Fruit fly (Drosophila melanogaster) whole organism, prepupa: ENCODE measurements around the gene CG14423.
A peak's percentile ranks its signal among the peaks of the same experiment; 100 is the strongest.

Experiments
- Blimp-1 ChIP-seq: fragments of 200-800 bp; sonication (Bioruptor generic); optimal IDR thresholded peaks from 3 replicates; lab custom pipeline; 2017; ENCODE audit warnings: missing biosample characterization, missing genetic modification characterization, mild to moderate bottlenecking, moderate library complexity, missing genetic modification reagents
- CG10669 ChIP-seq: fragments of 200-800 bp; sonication (Bioruptor generic); optimal IDR thresholded peaks from 3 replicates; lab custom pipeline; 2018; ENCODE audit warnings: missing biosample characterization, mild to moderate bottlenecking, missing genetic modification characterization, moderate library complexity
- CG11294 ChIP-seq: fragments of 200-800 bp; sonication (Bioruptor generic); IDR thresholded peaks from 2 replicates; pipeline ENCODE4 v1.3.6; 2022; ENCODE audit warnings: missing biosample characterization, missing genetic modification characterization
- CG11762 ChIP-seq: fragments of 200-800 bp; sonication (Bioruptor generic); optimal IDR thresholded peaks from 3 replicates; lab custom pipeline; 2016; ENCODE audit warnings: missing biosample characterization, missing genetic modification characterization; ENCODE audit not compliant: insufficient read depth
- CG11902 ChIP-seq: fragments of 200-800 bp; sonication (Bioruptor generic); optimal IDR thresholded peaks from 3 replicates; lab custom pipeline; 2016; ENCODE audit warnings: missing biosample characterization, missing genetic modification characterization
- CG15336 ChIP-seq: fragments of 200-800 bp; sonication (Bioruptor generic); IDR thresholded peaks from 2 replicates; pipeline ENCODE4 v1.3.6; 2022; ENCODE audit warnings: missing biosample characterization, missing genetic modification characterization
- CG1621 ChIP-seq: fragments of 200-800 bp; sonication (Bioruptor generic); optimal IDR thresholded peaks from 3 replicates; lab custom pipeline; 2018; ENCODE audit warnings: missing biosample characterization, mild to moderate bottlenecking, missing genetic modification characterization
- CG16779 ChIP-seq: fragments of 200-800 bp; sonication (Bioruptor generic); optimal IDR thresholded peaks from 3 replicates; lab custom pipeline; 2017; ENCODE audit warnings: missing biosample characterization, mild to moderate bottlenecking, missing genetic modification characterization
- CG3032 ChIP-seq: fragments of 200-800 bp; optimal IDR thresholded peaks from 2 replicates; lab custom pipeline; 2019; ENCODE audit warnings: missing biosample characterization, mild to moderate bottlenecking, missing genetic modification characterization, moderate library complexity
- CG34406 ChIP-seq: fragments of 200-800 bp; sonication (Bioruptor generic); optimal IDR thresholded peaks from 3 replicates; lab custom pipeline; 2016; ENCODE audit warnings: missing biosample characterization, missing genetic modification characterization
- CG3919 ChIP-seq: fragments of 200-800 bp; sonication (Bioruptor generic); optimal IDR thresholded peaks from 3 replicates; lab custom pipeline; 2016; ENCODE audit warnings: missing biosample characterization, missing genetic modification characterization
- CG4318 ChIP-seq: fragments of 200-800 bp; sonication (Bioruptor generic); optimal IDR thresholded peaks from 3 replicates; lab custom pipeline; 2017; ENCODE audit warnings: missing biosample characterization, mild to moderate bottlenecking, missing genetic modification characterization
- CG6163 ChIP-seq: fragments of 200-800 bp; sonication (Bioruptor generic); IDR thresholded peaks from 3 replicates; pipeline ENCODE4 v1.3.6; 2022; ENCODE audit warnings: missing biosample characterization, missing genetic modification characterization
- CG6276 ChIP-seq: fragments of 200-800 bp; sonication (Bioruptor generic); optimal IDR thresholded peaks from 2 replicates; lab custom pipeline; 2017; ENCODE audit warnings: missing biosample characterization, mild to moderate bottlenecking, missing genetic modification characterization
- CG6808 ChIP-seq: fragments of 200-800 bp; sonication (Bioruptor generic); optimal IDR thresholded peaks from 3 replicates; lab custom pipeline; 2017; ENCODE audit warnings: missing biosample characterization, missing genetic modification characterization, mild to moderate bottlenecking, moderate library complexity, missing genetic modification reagents
- CG6854 ChIP-seq: fragments of 200-800 bp; sonication (Bioruptor generic); optimal IDR thresholded peaks from 2 replicates; lab custom pipeline; 2017; ENCODE audit warnings: missing biosample characterization, mild to moderate bottlenecking, missing genetic modification characterization
- CG7368 ChIP-seq: fragments of 200-800 bp; sonication (Bioruptor generic); optimal IDR thresholded peaks from 3 replicates; lab custom pipeline; 2016; ENCODE audit warnings: missing biosample characterization, missing genetic modification characterization
- CG8119 ChIP-seq: fragments of 200-800 bp; sonication (Bioruptor generic); IDR thresholded peaks from 3 replicates; pipeline ENCODE4 v1.3.6; 2022; ENCODE audit warnings: missing biosample characterization, missing genetic modification characterization
- CG8319 ChIP-seq: fragments of 200-800 bp; sonication (Bioruptor generic); optimal IDR thresholded peaks from 3 replicates; lab custom pipeline; 2016; ENCODE audit warnings: missing biosample characterization, missing genetic modification characterization
- CG8632 ChIP-seq: fragments of 200-800 bp; sonication (Bioruptor generic); optimal IDR thresholded peaks from 3 replicates; lab custom pipeline; 2016; ENCODE audit warnings: missing biosample characterization, missing genetic modification characterization
- CG9139 ChIP-seq: fragments of 200-800 bp; sonication (Bioruptor generic); optimal IDR thresholded peaks from 3 replicates; lab custom pipeline; 2017; ENCODE audit warnings: missing biosample characterization, mild to moderate bottlenecking, missing genetic modification characterization
- Eip75B ChIP-seq: fragments of 200-800 bp; sonication (Bioruptor generic); optimal IDR thresholded peaks from 3 replicates; lab custom pipeline; 2016; ENCODE audit warnings: missing biosample characterization, missing genetic modification characterization
- Ets21C ChIP-seq: fragments of 200-800 bp; sonication (Bioruptor generic); optimal IDR thresholded peaks from 3 replicates; lab custom pipeline; 2016; ENCODE audit warnings: missing biosample characterization, missing genetic modification characterization
- Ets96B ChIP-seq: fragments of 200-800 bp; optimal IDR thresholded peaks from 2 replicates; lab custom pipeline; 2019; ENCODE audit warnings: missing biosample characterization, mild to moderate bottlenecking, missing genetic modification characterization, moderate library complexity
- Gug ChIP-seq: fragments of 200-800 bp; sonication (Bioruptor generic); IDR thresholded peaks from 2 replicates; pipeline ENCODE4 v1.3.6; 2022; ENCODE audit warnings: missing biosample characterization, missing genetic modification characterization
- Hr38 ChIP-seq: sonication (Bioruptor generic); optimal IDR thresholded peaks from 2 replicates; lab custom pipeline; 2016; ENCODE audit warnings: missing biosample characterization, missing genetic modification characterization
- Hr39 ChIP-seq: fragments of 200-800 bp; sonication (Bioruptor generic); optimal IDR thresholded peaks from 2 replicates; lab custom pipeline; 2016; ENCODE audit warnings: missing biosample characterization, missing genetic modification characterization
- Hr4 ChIP-seq: fragments of 200-800 bp; sonication (Bioruptor generic); optimal IDR thresholded peaks from 3 replicates; lab custom pipeline; 2016; ENCODE audit warnings: missing biosample characterization, missing genetic modification characterization
- Met ChIP-seq: fragments of 200-800 bp; sonication (Bioruptor generic); optimal IDR thresholded peaks from 3 replicates; lab custom pipeline; 2016; ENCODE audit warnings: missing biosample characterization, missing genetic modification characterization
- OdsH ChIP-seq: fragments of 200-800 bp; sonication (Bioruptor generic); optimal IDR thresholded peaks from 3 replicates; lab custom pipeline; 2016; ENCODE audit warnings: missing biosample characterization, missing genetic modification characterization
- Smox ChIP-seq: fragments of 200-800 bp; sonication (Bioruptor generic); optimal IDR thresholded peaks from 3 replicates; lab custom pipeline; 2016; ENCODE audit warnings: missing biosample characterization, missing genetic modification characterization
- Sox102F ChIP-seq: fragments of 200-800 bp; sonication (Bioruptor generic); optimal IDR thresholded peaks from 2 replicates; lab custom pipeline; 2016; ENCODE audit warnings: missing biosample characterization, mild to moderate bottlenecking, missing genetic modification characterization
- Sox14 ChIP-seq: fragments of 200-800 bp; sonication (Bioruptor generic); optimal IDR thresholded peaks from 3 replicates; lab custom pipeline; 2016; ENCODE audit warnings: missing biosample characterization, missing genetic modification characterization
- Sox15 ChIP-seq: fragments of 200-800 bp; sonication (Bioruptor generic); optimal IDR thresholded peaks from 3 replicates; lab custom pipeline; 2016; ENCODE audit warnings: missing biosample characterization, missing genetic modification characterization
- acj6 ChIP-seq: fragments of 200-800 bp; sonication (Bioruptor generic); optimal IDR thresholded peaks from 3 replicates; lab custom pipeline; 2016; ENCODE audit warnings: missing biosample characterization, missing genetic modification characterization
- dac ChIP-seq: fragments of 200-800 bp; sonication (Bioruptor generic); optimal IDR thresholded peaks from 2 replicates; lab custom pipeline; 2017; ENCODE audit warnings: missing biosample characterization, mild to moderate bottlenecking, missing genetic modification characterization
- dsx ChIP-seq: fragments of 200-800 bp; optimal IDR thresholded peaks from 3 replicates; lab custom pipeline; 2019; ENCODE audit warnings: missing biosample characterization, mild to moderate bottlenecking, missing genetic modification characterization, moderate library complexity; ENCODE audit not compliant: poor library complexity, severe bottlenecking
- eg ChIP-seq: fragments of 200-800 bp; sonication (Bioruptor generic); IDR thresholded peaks from 3 replicates; pipeline ENCODE4 v1.3.6; 2022; ENCODE audit warnings: missing biosample characterization, missing genetic modification characterization
- esn ChIP-seq: fragments of 200-800 bp; sonication (Bioruptor generic); optimal IDR thresholded peaks from 2 replicates; lab custom pipeline; 2016; ENCODE audit warnings: missing biosample characterization, mild to moderate bottlenecking, missing genetic modification characterization, moderate library complexity
- fd59A ChIP-seq: fragments of 200-800 bp; sonication (Bioruptor generic); optimal IDR thresholded peaks from 2 replicates; lab custom pipeline; 2017; ENCODE audit warnings: missing biosample characterization, mild to moderate bottlenecking, missing genetic modification characterization, missing genetic modification reagents
- fd85E ChIP-seq: fragments of 200-800 bp; sonication (Bioruptor generic); optimal IDR thresholded peaks from 3 replicates; lab custom pipeline; 2016; ENCODE audit warnings: missing biosample characterization, missing genetic modification characterization
- fkh ChIP-seq: fragments of 200-800 bp; sonication (Bioruptor generic); optimal IDR thresholded peaks from 3 replicates; lab custom pipeline; 2017; ENCODE audit warnings: missing biosample characterization, mild to moderate bottlenecking, missing genetic modification characterization, moderate library complexity
- lz ChIP-seq: fragments of 200-800 bp; sonication (Bioruptor generic); optimal IDR thresholded peaks from 3 replicates; lab custom pipeline; 2016; ENCODE audit warnings: missing biosample characterization, missing genetic modification characterization
- net ChIP-seq: fragments of 200-800 bp; sonication (Bioruptor generic); optimal IDR thresholded peaks from 3 replicates; lab custom pipeline; 2016; ENCODE audit warnings: missing biosample characterization, missing genetic modification characterization
- pdm3 ChIP-seq: fragments of 200-800 bp; sonication (Bioruptor generic); optimal IDR thresholded peaks from 3 replicates; lab custom pipeline; 2016; ENCODE audit warnings: missing biosample characterization, missing genetic modification characterization
- salr ChIP-seq, 2 experiments: fragments of 200-800 bp; sonication (Bioruptor generic); optimal IDR thresholded peaks; 3 replicates each; lab custom pipeline; 2016 to 2018; ENCODE audit warnings: missing biosample characterization in 2 of 2, missing genetic modification characterization in 2 of 2, mild to moderate bottlenecking in 1 of 2
- spab ChIP-seq: fragments of 200-800 bp; sonication (Bioruptor generic); optimal IDR thresholded peaks from 2 replicates; lab custom pipeline; 2017; ENCODE audit warnings: missing biosample characterization, mild to moderate bottlenecking, missing genetic modification characterization, missing genetic modification reagents
- ss ChIP-seq, 2 experiments: fragments of 200-800 bp; sonication (Bioruptor generic); optimal IDR thresholded peaks; 2 replicates in 1 of 2; 3 replicates in 1 of 2; lab custom pipeline; 2017 to 2018; ENCODE audit warnings: mild to moderate bottlenecking in 2 of 2, missing biosample characterization in 2 of 2, missing genetic modification characterization in 2 of 2, moderate library complexity in 1 of 2
- svp ChIP-seq: fragments of 200-800 bp; sonication (Bioruptor generic); peaks from one replicate; lab custom pipeline; 2016; ENCODE audit warnings: missing biosample characterization, missing genetic modification characterization
- topi ChIP-seq: fragments of 200-800 bp; sonication (Bioruptor generic); optimal IDR thresholded peaks from 3 replicates; lab custom pipeline; 2016; ENCODE audit warnings: missing biosample characterization, missing genetic modification characterization
- vri ChIP-seq: fragments of 200-800 bp; sonication (Bioruptor generic); optimal IDR thresholded peaks from 3 replicates; lab custom pipeline; 2016; ENCODE audit warnings: missing biosample characterization, mild to moderate bottlenecking, missing genetic modification characterization

The CG14423 gene

DNA sequence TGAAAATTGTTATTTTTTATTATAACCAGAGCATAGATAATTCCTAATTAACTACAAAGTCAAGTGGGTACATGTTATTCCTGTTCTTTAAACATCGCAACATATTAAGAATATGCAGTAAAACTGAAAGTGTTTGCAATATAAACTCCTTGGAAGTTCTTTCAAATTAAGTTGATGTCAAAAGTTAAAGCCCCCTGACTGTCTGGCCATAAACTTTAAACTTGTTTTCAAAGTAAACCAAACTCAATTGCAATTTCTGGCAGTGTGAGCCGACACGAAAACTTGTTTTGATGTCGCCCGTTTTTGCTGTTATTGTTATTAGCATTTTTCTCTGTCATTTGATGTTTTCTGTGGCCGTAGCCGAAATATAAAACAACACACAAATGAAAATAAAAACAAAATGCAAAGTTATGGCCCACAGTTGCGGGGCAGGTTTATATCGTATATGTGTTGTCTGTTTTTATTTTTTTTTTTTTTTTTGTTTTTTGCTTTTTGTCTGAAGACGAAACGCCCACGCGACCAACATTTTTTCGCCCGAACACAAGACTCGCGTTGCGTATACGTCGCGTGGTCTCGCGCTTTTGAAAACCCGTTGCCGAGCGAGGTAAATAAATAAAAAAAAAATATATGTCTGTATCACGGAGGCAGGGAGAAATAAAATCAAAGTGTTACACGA lies 48.0 kb downstream of the CG14423 start:
- TF ChIP-seq CG11762 (GFP tag; lab: Kevin White, UChicago) (no peak), fd59A (GFP tag; lab: Kevin White, UChicago) (no peak), dsx (GFP tag; lab: Kevin White, UChicago) (no peak), CG6163 (GFP tag; lab: Robert Waterston, UW) (peak; percentile 76; the same call in 2 of the 3 replicates), Smox (no peak), eg (GFP tag; lab: Robert Waterston, UW) (peak; percentile 90), CG11294 (no peak), Sox15 (GFP tag; lab: Kevin White, UChicago) (no peak), CG10669 (GFP tag; lab: Kevin White, UChicago) (no peak), salr (GFP tag; optimal IDR thresholded peaks at IDR 0.05; lab: Kevin White, UChicago) (no peak), svp (GFP tag; lab: Kevin White, UChicago) (peak; percentile 66), Sox14 (GFP tag; lab: Kevin White, UChicago) (no peak), vri (GFP tag; lab: Kevin White, UChicago) (peak; percentile 6), Sox102F (GFP tag; lab: Kevin White, UChicago) (no peak), topi (no peak), spab (GFP tag; lab: Kevin White, UChicago) (no peak), Gug (GFP tag; lab: Robert Waterston, UW) (no peak; the same call in 1 of the 2 replicates), CG6854 (no peak), Eip75B (GFP tag; lab: Kevin White, UChicago) (no peak), net (GFP tag; lab: Kevin White, UChicago) (peak; percentile 16), OdsH (GFP tag; lab: Kevin White, UChicago) (peak; percentile 2), fd85E (no peak), Hr4 (peak; percentile 31), CG6808 (no peak), fkh (GFP tag; lab: Kevin White, UChicago) (no peak), CG7368 (GFP tag; lab: Kevin White, UChicago) (no peak), Hr39 (GFP tag; lab: Kevin White, UChicago) (peak; percentile 12), CG8632 (GFP tag; lab: Kevin White, UChicago) (no peak), CG8119 (GFP tag; lab: Robert Waterston, UW) (peak; percentile 83), CG15336 (GFP tag; lab: Robert Waterston, UW) (peak; percentile 66; the same call in 1 of the 2 replicates), lz (GFP tag; lab: Kevin White, UChicago) (no peak), CG9139 (GFP tag; lab: Kevin White, UChicago) (no peak), CG11902 (no peak), Met (GFP tag; lab: Kevin White, UChicago) (no peak), CG1621 (tag; lab: Kevin White, UChicago) (no peak), acj6 (GFP tag; lab: Kevin White, UChicago) (no peak), CG34406 (no peak), Blimp-1 (no peak), CG6276 (GFP tag; lab: Kevin White, UChicago) (peak; percentile 20), CG4318 (GFP tag; lab: Kevin White, UChicago) (peak; percentile 14), Ets21C (GFP tag; lab: Kevin White, UChicago) (no peak), esn (no peak), pdm3 (GFP tag; lab: Kevin White, UChicago) (peak; percentile 28), Ets96B (tag; lab: Kevin White, UChicago) (no peak), CG3032 (no peak), ss (GFP tag; optimal IDR thresholded peaks at IDR 0.05; lab: Kevin White, UChicago) (peak; percentile 33 to 34), dac (GFP tag; lab: Kevin White, UChicago) (no peak), CG3919 (no peak), Hr38 (GFP tag; lab: Kevin White, UChicago) (no peak), CG8319 (no peak), CG16779 (tag; lab: Kevin White, UChicago) (peak; percentile 4)
